Worm (Caenorhabditis elegans): ENCODE measurements around the gene C02F5.2.

DNA sequence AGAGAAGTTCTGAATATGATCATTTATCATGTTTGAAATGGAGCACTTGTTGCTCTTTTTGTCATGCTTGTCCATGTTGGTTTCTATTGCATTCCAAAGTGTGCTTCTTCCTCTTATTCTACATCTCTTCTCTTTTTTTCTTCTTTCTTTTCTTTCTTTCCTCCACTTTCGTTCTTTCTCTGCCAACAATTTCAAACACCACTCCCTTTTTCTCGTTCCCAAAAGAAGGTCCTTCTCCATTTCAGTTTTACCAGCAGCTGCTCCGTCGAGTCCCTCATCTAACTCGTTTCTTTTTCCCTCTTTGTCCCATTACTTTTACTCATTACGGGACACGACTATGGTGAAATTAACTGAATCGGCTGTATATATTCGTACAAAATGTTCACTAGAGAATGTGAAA is 5.5 kb downstream of the C02F5.2 start, which contains the start of gene F09G8.5:
- TF ChIP-seq pha-2 (tag; optimal IDR thresholded peaks at IDR 0.05) (no peak), tbx-7 (tag; optimal IDR thresholded peaks at IDR 0.05) (no peak), elt-4 (tag; optimal IDR thresholded peaks at IDR 0.05) (no peak), pha-4 (tag; optimal IDR thresholded peaks at IDR 0.05) (no peak), hlh-15 (tag; optimal IDR thresholded peaks at IDR 0.05) (no peak), ama-1 (optimal IDR thresholded peaks at IDR 0.05) (no peak), fkh-6 (tag; optimal IDR thresholded peaks at IDR 0.05) (no peak), ceh-30 (tag; optimal IDR thresholded peaks at IDR 0.05) (no peak)

Measured in whole organism, late embryonic.